Fruit fly (Drosophila melanogaster) ovary, adult (tissue): ENCODE measurements around the gene CG17249.

Experiments
- CG17801 ChIP-seq: fragments of 200-800 bp; optimal IDR thresholded peaks from 2 replicates; lab custom pipeline; 2019; ENCODE audit warnings: missing biosample characterization, mild to moderate bottlenecking, missing genetic modification characterization, moderate library complexity; ENCODE audit not compliant: partially characterized antibody

The CG17249 gene

dm6 chr3L:1667423-1667822, 20.2 kb upstream of the CG17249 start:
- no peak for TF ChIP-seq CG17801 (GFP tag; lab: Kevin White, UChicago)

DNA sequence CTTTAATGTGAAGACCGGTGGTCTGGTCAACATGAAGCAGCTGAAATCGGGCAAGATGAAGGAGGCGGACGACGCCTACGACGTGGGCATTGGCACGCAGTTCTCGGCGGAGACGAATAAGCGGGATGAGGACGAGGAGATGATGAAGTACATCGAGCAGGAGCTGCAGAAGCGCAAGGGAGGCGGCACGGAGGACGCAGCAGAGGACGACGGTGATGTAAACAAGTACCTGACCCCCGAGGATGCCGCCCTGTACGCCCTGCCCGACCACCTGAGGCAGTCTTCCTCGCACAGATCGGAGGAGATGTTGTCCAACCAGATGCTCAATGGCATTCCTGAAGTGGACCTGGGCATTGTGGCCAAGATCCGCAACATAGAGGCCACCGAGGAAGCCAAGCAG, 18.3 kb upstream of the CG17249 start:
- no peak for TF ChIP-seq CG17801 (GFP tag; lab: Kevin White, UChicago)

DNA sequence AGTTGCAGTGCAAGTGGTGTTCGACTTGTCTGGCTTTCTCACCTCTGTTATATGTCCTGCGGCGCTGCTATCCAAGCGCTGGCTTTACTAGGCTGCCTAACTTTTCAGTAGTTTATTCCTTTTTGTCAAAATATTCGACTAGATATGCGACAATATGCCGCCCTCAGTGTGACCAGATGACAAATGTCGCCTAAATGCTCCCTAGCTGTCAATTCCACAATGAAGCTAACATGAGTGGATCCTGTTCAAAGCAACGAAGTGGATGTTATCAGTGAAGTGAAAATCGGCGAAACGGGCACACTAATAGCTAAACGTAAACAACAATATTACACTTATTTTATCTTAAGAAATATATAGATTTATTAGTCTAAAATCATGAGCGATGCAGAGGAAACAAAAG, 17.6 kb upstream of the CG17249 start, which contains the start of the genes Srrm234 and CG7974:
Srrm234 (minus strand) TSS at position 189 of the 400 bp plus-strand sequence.
CG7974 (plus strand) TSS at position 263 of the 400 bp plus-strand sequence.
- peak; percentile 15 for TF ChIP-seq CG17801 (GFP tag; lab: Kevin White, UChicago)

dm6 chr3L:1664205-1664604, 16.9 kb upstream of the CG17249 start:
- no peak for TF ChIP-seq CG17801 (GFP tag; lab: Kevin White, UChicago)

- TF ChIP-seq CG17801 (GFP tag; lab: Kevin White, UChicago) = no peak
These were observed 16.3 kb upstream of the CG17249 start for dm6 chr3L:1663531-1663930.

DNA sequence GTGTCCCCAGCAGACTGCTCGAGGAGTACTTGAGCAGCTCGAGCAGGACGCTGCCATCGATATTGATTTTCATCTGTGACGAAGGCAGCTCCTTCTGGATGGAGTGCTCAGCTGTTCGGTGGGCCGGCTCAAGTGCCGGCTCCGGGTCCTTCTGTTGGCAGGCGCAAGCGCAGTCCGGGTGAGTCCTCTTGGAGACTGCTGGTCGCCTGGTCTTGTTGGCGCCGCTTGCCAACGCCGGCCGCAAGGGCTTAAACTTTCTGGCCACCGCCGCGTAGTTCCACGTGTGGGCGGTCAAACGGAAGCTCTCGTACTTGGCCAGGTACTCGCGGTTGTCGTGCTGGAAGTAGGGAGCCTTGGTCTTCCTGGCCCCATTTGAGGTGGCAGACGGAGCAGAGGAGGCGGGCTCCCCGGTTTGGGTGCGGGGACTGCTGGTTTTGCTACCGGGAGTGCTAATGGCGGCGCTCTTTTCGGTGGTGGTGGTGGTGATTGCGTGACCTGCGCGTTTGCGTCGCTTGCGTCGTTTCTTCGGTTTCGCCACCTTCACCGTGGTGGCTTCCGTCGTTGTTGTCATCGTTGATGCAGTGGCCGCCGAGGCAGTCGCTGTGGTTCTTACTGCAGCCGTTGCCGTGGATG, 14.6 kb upstream of the CG17249 start:
- TF ChIP-seq CG17801 (GFP tag; lab: Kevin White, UChicago) = no peak

dm6 chr3L:1653752-1654151, 6.5 kb upstream of the CG17249 start:
- TF ChIP-seq CG17801 (GFP tag; lab: Kevin White, UChicago) = no peak

DNA sequence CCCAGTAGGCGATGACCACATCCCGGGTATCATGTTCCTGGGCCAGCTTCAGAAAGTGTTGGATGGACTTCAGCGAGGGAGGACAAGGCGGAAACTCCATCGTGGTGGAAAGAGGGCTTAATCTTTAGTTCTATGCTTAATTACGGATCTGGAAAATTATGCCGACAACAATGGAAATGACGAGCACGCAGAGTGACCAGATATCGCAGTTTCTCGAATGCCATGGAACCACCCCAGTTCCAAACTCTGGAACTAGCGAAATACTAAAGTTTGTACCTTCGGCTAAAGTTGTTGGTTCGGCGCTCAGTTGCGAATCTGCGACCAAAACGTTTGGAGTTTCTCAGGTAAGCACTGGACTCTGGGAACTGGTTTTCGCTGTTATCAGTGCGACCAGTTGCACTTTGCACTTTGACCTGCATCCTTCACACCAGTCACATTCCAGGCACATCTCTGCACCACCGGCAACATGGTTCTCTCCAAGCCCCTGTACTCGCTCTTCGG, 5.5 kb upstream of the CG17249 start, which contains the start of the genes CG7970 and Vta1:
CG7970 (plus strand) TSS at position 51 of the 501 bp plus-strand sequence.
Vta1 (minus strand) TSS at position 201 of the 501 bp plus-strand sequence.
- TF ChIP-seq CG17801 (GFP tag; lab: Kevin White, UChicago) = peak; percentile 57

DNA sequence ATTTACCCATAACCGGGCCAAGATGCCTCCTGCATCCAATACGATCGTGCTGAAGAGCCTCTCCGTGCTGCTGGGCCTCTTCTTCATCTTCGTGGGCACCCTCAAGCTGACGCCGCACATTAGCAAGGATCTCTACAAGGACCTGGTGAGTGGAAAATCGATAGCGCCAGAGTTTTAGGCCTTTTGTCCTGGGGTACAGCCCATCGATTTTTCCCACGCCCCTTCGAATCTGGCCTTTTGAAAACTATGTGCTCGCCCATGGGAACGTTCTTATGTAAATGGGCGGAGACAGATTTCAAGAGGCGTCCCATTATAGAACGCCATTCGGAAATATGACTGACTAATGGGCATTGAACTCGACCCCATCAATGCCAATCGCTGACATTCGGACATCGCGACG, 2.1 kb upstream of the CG17249 start:
- no peak for TF ChIP-seq CG17801 (GFP tag; lab: Kevin White, UChicago)

- TF ChIP-seq CG17801 (GFP tag; lab: Kevin White, UChicago) = no peak
These were observed 1.6 kb upstream of the CG17249 start, which contains the start of gene CG13920 for dm6 chr3L:1648690-1649355. CG13920 (plus strand) TSS chr3L:1648944.

DNA sequence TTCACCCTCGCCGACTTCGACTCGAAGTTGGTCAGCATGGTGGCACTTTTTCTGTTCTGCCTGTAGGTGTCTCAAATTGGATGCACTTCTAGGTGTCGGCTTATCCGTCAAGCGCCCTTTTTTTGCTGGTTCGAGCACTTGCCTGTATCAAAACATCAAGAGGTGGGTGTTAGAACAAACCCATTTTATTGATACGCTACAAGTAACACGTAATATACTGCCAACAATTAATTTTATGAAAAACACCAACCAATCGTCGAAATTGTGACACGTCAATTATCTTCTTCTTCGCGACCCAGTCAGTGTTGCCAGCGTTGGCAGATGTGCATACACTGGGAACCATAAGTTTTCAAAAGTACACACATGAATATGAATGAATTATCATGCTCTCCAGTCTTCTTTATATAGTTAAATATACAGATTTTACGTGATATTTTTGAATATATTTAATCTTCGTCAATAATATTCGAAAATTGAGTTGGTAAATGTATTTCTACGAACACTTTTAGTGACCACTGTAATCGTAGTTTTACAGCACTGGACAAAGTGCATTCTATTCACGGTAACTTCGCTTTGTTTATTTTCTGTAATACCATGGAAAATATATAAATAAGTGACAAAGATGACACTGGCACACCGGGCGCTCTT, 2.2 kb downstream of the CG17249 start, which contains the start of the genes alphaCOP and CG13919:
alphaCOP (minus strand) TSS at position 280 of the 648 bp plus-strand sequence.
CG13919 (plus strand) TSS at position 548 of the 648 bp plus-strand sequence.
- peak; percentile 97 for TF ChIP-seq CG17801 (GFP tag; lab: Kevin White, UChicago)

dm6 chr3L:1639185-1639812, 8.0 kb downstream of the CG17249 start, which contains the start of the genes Mettl2 and Bgb:
Mettl2 (minus strand) TSS chr3L:1639235.
Bgb (plus strand) TSS chr3L:1639711.
- peak; percentile 77 for TF ChIP-seq CG17801 (GFP tag; lab: Kevin White, UChicago)

dm6 chr3L:1637652-1638051, 9.6 kb downstream of the CG17249 start, which contains the start of gene nSyb:
nSyb (minus strand) TSS chr3L:1637752.
- no peak for TF ChIP-seq CG17801 (GFP tag; lab: Kevin White, UChicago)

- no peak for TF ChIP-seq CG17801 (GFP tag; lab: Kevin White, UChicago)
These were observed 10.4 kb downstream of the CG17249 start for dm6 chr3L:1636886-1637285.
